Fruit fly (Drosophila melanogaster): ENCODE measurements around the gene Fuca.
"Not testable (repeated sequence)": the region's sequence is repeated elsewhere in the genome, so short reads cannot be mapped to it uniquely, and the experiment has no call there.

Fuca gene

dm6 chr3L:11515349-11516079, 7.0 kb downstream of the Fuca start (continued):
- TF ChIP-seq CG8944 (GFP tag; optimal IDR thresholded peaks at IDR 0.05) = no peak
- peak; percentile 12 for TF ChIP-seq CG11504 (tag; optimal IDR thresholded peaks at IDR 0.05)
- TF ChIP-seq Drgx (GFP tag; IDR thresholded peaks at IDR 0.05) = no peak

- TF ChIP-seq Deaf1 (tag; optimal IDR thresholded peaks at IDR 0.05) (peak; percentile 80), odd (GFP tag; optimal IDR thresholded peaks at IDR 0.05) (no peak), az2 (GFP tag; optimal IDR thresholded peaks at IDR 0.05) (no peak), CG7839 (tag; optimal IDR thresholded peaks at IDR 0.05) (no peak), chinmo (GFP tag; IDR thresholded peaks at IDR 0.05; ENCODE audit: partially characterized antibody) (0 out of 4 replicates have a peak, but pooled peaks have one; percentile 26), kni (GFP tag; optimal IDR thresholded peaks at IDR 0.05) (no peak), lilli (GFP tag; optimal IDR thresholded peaks at IDR 0.05) (no peak), Med (GFP tag) (peak; percentile 15), so (GFP tag; IDR thresholded peaks at IDR 0.05) (no peak)
Observed at dm6 chr3L:11513405-11513804, 9.1 kb downstream of the Fuca start, which contains the start of gene CG7512. Gene CG7512 (plus strand): TSS chr3L:11513705.

dm6 chr3L:11512375-11513096, 10.0 kb downstream of the Fuca start:
- not testable (repeated sequence) for TF ChIP-seq lov (optimal IDR thresholded peaks at IDR 0.05); pan (optimal IDR thresholded peaks at IDR 0.05); CG8290 (GFP tag; optimal IDR thresholded peaks at IDR 0.05)
- TF ChIP-seq lov (GFP tag; IDR thresholded peaks at IDR 0.05) (0 out of 3 replicates have a peak, but pooled peaks have one; percentile 18), Hr39 (optimal IDR thresholded peaks at IDR 0.05) (peak; percentile 48), HLHmδ (GFP tag; optimal IDR thresholded peaks at IDR 0.05) (peak; percentile 68), CG10267 (tag; optimal IDR thresholded peaks at IDR 0.05) (peak; percentile 19), pan (GFP tag; optimal IDR thresholded peaks at IDR 0.05 in 1 of 2, IDR thresholded peaks at IDR 0.05 in 1 of 2) (peak in 1 of 2 experiments; percentile 16), CG11504 (tag; optimal IDR thresholded peaks at IDR 0.05) (peak; percentile 26), CG33557 (GFP tag; optimal IDR thresholded peaks at IDR 0.05) (peak; percentile 66), kni (GFP tag; optimal IDR thresholded peaks at IDR 0.05) (peak; percentile 88), Awh (GFP tag; IDR thresholded peaks at IDR 0.05) (0 out of 2 replicates have a peak, but pooled peaks have one; percentile 40), Nf-YC (tag; optimal IDR thresholded peaks at IDR 0.05) (peak; percentile 42), CG6854 (GFP tag; optimal IDR thresholded peaks at IDR 0.05) (peak; percentile 49), CG17385 (GFP tag; optimal IDR thresholded peaks at IDR 0.05) (peak; percentile 13), CG4707 (GFP tag; optimal IDR thresholded peaks at IDR 0.05) (peak; percentile 22), vvl (GFP tag; IDR thresholded peaks at IDR 0.05) (0 out of 2 replicates have a peak, but pooled peaks have one; percentile 17), CG17361 (GFP tag; IDR thresholded peaks at IDR 0.05) (0 out of 3 replicates have a peak, but pooled peaks have one; percentile 17), tap (tag; optimal IDR thresholded peaks at IDR 0.05) (peak; percentile 6), CG13424 (tag; optimal IDR thresholded peaks at IDR 0.05) (peak; percentile 39), nerfin-1 (tag; optimal IDR thresholded peaks at IDR 0.05) (peak; percentile 58), CoRest (tag; optimal IDR thresholded peaks at IDR 0.05) (peak; percentile 21), CG5180 (GFP tag; optimal IDR thresholded peaks at IDR 0.05) (peak; percentile 69), Dbx (GFP tag; IDR thresholded peaks at IDR 0.05) (0 out of 3 replicates have a peak, but pooled peaks have one; percentile 10), MTF-1 (GFP tag; optimal IDR thresholded peaks at IDR 0.05; ENCODE audit: borderline replicate concordance) (peak; percentile 35), CG13296 (GFP tag; optimal IDR thresholded peaks at IDR 0.05) (peak; percentile 3), CG11723 (GFP tag; optimal IDR thresholded peaks at IDR 0.05) (peak; percentile 8), wek (GFP tag; optimal IDR thresholded peaks at IDR 0.05) (peak; percentile 14), seq (GFP tag; IDR thresholded peaks at IDR 0.05) (peak; percentile 80; the same call in 1 of the 2 replicates), CG4328 (GFP tag; optimal IDR thresholded peaks at IDR 0.05) (peak; percentile 53), CG8478 (optimal IDR thresholded peaks at IDR 0.05) (peak; percentile 18), CG8290 (tag; optimal IDR thresholded peaks at IDR 0.05) (peak in 1 of 2 experiments; percentile 85), CTCF (GFP tag; optimal IDR thresholded peaks at IDR 0.05) (peak; percentile 63), Hr51 (GFP tag; optimal IDR thresholded peaks at IDR 0.05) (peak in 1 of 2 experiments; percentile 2), CG17912 (GFP tag; optimal IDR thresholded peaks at IDR 0.05) (peak; percentile 53)
